Worm (Caenorhabditis elegans) whole organism, L1 larva: Measurements from ENCODE around the gene ostf-4.

ENCODE experiments used
- C16A3.4 ChIP-seq: fragments of 150-350 bp; optimal IDR thresholded peaks from 2 replicates; lab custom pipeline; 2014; ENCODE audit warnings: missing biosample characterization, missing genetic modification characterization
- F16B12.6 ChIP-seq: fragments of 150-350 bp; optimal IDR thresholded peaks from 2 replicates; lab custom pipeline; 2014; ENCODE audit warnings: missing biosample characterization, missing genetic modification characterization
- Y116A8C.19 ChIP-seq: sonication (generic microtip); optimal IDR thresholded peaks from 2 replicates; lab custom pipeline; 2016; ENCODE audit warnings: missing compliant biosample characterization, missing genetic modification characterization, borderline replicate concordance
- ceh-8 ChIP-seq: fragments of 200-800 bp; sonication (Bioruptor generic); optimal IDR thresholded peaks from 2 replicates; lab custom pipeline; 2018; ENCODE audit warnings: mild to moderate bottlenecking, missing genetic modification characterization, moderate library complexity, missing compliant biosample characterization
- ceh-88 ChIP-seq: fragments of 200-800 bp; sonication (Bioruptor generic); IDR thresholded peaks from 2 replicates; pipeline ENCODE4 v1.3.6; 2022; ENCODE audit warnings: missing genetic modification characterization, missing compliant biosample characterization
- ceh-90 ChIP-seq: sonication (generic microtip); optimal IDR thresholded peaks from 2 replicates; lab custom pipeline; 2016; ENCODE audit warnings: missing genetic modification characterization, missing compliant biosample characterization
- dpl-1 ChIP-seq, 3 experiments: fragments of 150-350 bp in 2 of 3; sonication (generic microtip) in 1 of 3; optimal IDR thresholded peaks; 2 replicates each; lab custom pipeline; 2014 to 2017; ENCODE audit warnings: missing biosample characterization in 3 of 3, missing genetic modification characterization in 3 of 3, missing genetic modification reagents in 3 of 3
- efl-3 ChIP-seq: fragments of 200-800 bp; sonication (Bioruptor generic); optimal IDR thresholded peaks from 2 replicates; lab custom pipeline; 2018; ENCODE audit warnings: mild to moderate bottlenecking, missing genetic modification characterization, missing compliant biosample characterization
- egl-27 ChIP-seq, 2 experiments: fragments of 150-350 bp in 1 of 2; sonication (generic microtip); optimal IDR thresholded peaks; 3 replicates each; lab custom pipeline; 2017 to 2018; ENCODE audit warnings: missing biosample characterization in 2 of 2, missing genetic modification characterization in 2 of 2, missing genetic modification reagents in 2 of 2
- elt-3 ChIP-seq, 6 experiments: fragments of 150-350 bp in 1 of 6; sonication (generic microtip); optimal IDR thresholded peaks; 2 replicates each; lab custom pipeline; 2017 to 2018; ENCODE audit warnings: missing biosample characterization in 6 of 6, missing genetic modification characterization in 6 of 6, inconsistent platforms in 1 of 6
- fkh-10 ChIP-seq: sonication (generic microtip); optimal IDR thresholded peaks from 2 replicates; lab custom pipeline; 2017; ENCODE audit warnings: missing biosample characterization, missing genetic modification reagents, missing genetic modification characterization
- fos-1 ChIP-seq: fragments of 150-350 bp; optimal IDR thresholded peaks from 2 replicates; lab custom pipeline; 2014; ENCODE audit warnings: missing biosample characterization, missing genetic modification characterization
- grh-1 ChIP-seq: fragments of 200-800 bp; sonication (Bioruptor generic); IDR thresholded peaks from 2 replicates; pipeline ENCODE4 v1.3.6; 2022; ENCODE audit warnings: missing genetic modification reagents, missing genetic modification characterization, missing compliant biosample characterization
- hpl-2 ChIP-seq: fragments of 150-350 bp; optimal IDR thresholded peaks from 2 replicates; lab custom pipeline; 2014; ENCODE audit warnings: missing biosample characterization, missing genetic modification reagents, missing genetic modification characterization
- isw-1 ChIP-seq: fragments of 200-800 bp; sonication (Bioruptor generic); IDR thresholded peaks from 2 replicates; pipeline ENCODE4 v1.3.6; 2022; ENCODE audit warnings: missing genetic modification characterization, missing compliant biosample characterization
- jun-1 ChIP-seq: fragments of 150-350 bp; optimal IDR thresholded peaks from 2 replicates; lab custom pipeline; 2014; ENCODE audit warnings: missing biosample characterization, missing genetic modification reagents, missing genetic modification characterization
- lin-15B ChIP-seq: fragments of 150-350 bp; sonication (generic microtip); optimal IDR thresholded peaks from 3 replicates; lab custom pipeline; 2014; ENCODE audit warnings: missing biosample characterization, missing genetic modification characterization
- lin-35 ChIP-seq, 2 experiments: fragments of 150-350 bp; optimal IDR thresholded peaks; 2 replicates each; lab custom pipeline; 2014; ENCODE audit warnings: missing biosample characterization in 2 of 2, missing genetic modification characterization in 2 of 2, missing genetic modification reagents in 2 of 2
- lir-3 ChIP-seq: sonication (generic microtip); optimal IDR thresholded peaks from 2 replicates; lab custom pipeline; 2016; ENCODE audit warnings: mild to moderate bottlenecking, missing genetic modification characterization, moderate library complexity, missing compliant biosample characterization; ENCODE audit not compliant: poor library complexity
- lsy-2 ChIP-seq, 2 experiments: fragments of 150-350 bp; optimal IDR thresholded peaks; 2 replicates each; lab custom pipeline; 2014; ENCODE audit warnings: missing biosample characterization in 2 of 2, missing genetic modification characterization in 2 of 2
- mab-9 ChIP-seq: fragments of 200-800 bp; sonication (Bioruptor generic); IDR thresholded peaks from 2 replicates; pipeline ENCODE4 v1.3.6; 2022; ENCODE audit warnings: missing genetic modification reagents, missing genetic modification characterization, missing compliant biosample characterization
- nhr-20 ChIP-seq: sonication (generic microtip); optimal IDR thresholded peaks from 2 replicates; lab custom pipeline; 2016; ENCODE audit warnings: mild to moderate bottlenecking, missing genetic modification characterization, missing compliant biosample characterization
- nhr-47 ChIP-seq: sonication (generic microtip); optimal IDR thresholded peaks from 2 replicates; lab custom pipeline; 2016; ENCODE audit warnings: mild to moderate bottlenecking, missing genetic modification characterization, moderate library complexity, missing compliant biosample characterization
- nhr-71 ChIP-seq: sonication (generic microtip); optimal IDR thresholded peaks from 2 replicates; lab custom pipeline; 2016; ENCODE audit warnings: mild to moderate bottlenecking, missing genetic modification characterization, moderate library complexity, missing compliant biosample characterization
- nhr-76 ChIP-seq: sonication (generic microtip); optimal IDR thresholded peaks from 2 replicates; lab custom pipeline; 2017; ENCODE audit warnings: missing biosample characterization, missing genetic modification characterization
- nhr-77 ChIP-seq: fragments of 150-350 bp; optimal IDR thresholded peaks from 2 replicates; lab custom pipeline; 2014; ENCODE audit warnings: missing biosample characterization, missing genetic modification characterization
- nhr-85 ChIP-seq: sonication (generic microtip); peaks from one replicate; lab custom pipeline; 2016; ENCODE audit warnings: missing genetic modification characterization, inconsistent platforms, missing compliant biosample characterization
- pqm-1 ChIP-seq: sonication (generic microtip); optimal IDR thresholded peaks from 3 replicates; lab custom pipeline; 2017; ENCODE audit warnings: missing biosample characterization, missing genetic modification characterization
- skn-1 ChIP-seq: fragments of 150-350 bp; optimal IDR thresholded peaks from 2 replicates; lab custom pipeline; 2014; ENCODE audit warnings: missing biosample characterization, missing genetic modification characterization
- snu-23 ChIP-seq: sonication (generic microtip); optimal IDR thresholded peaks from 2 replicates; lab custom pipeline; 2016; ENCODE audit warnings: missing genetic modification characterization, missing compliant biosample characterization
- tbx-2 ChIP-seq: sonication (generic microtip); optimal IDR thresholded peaks from 2 replicates; lab custom pipeline; 2016; ENCODE audit warnings: missing genetic modification characterization, missing compliant biosample characterization
- tlp-1 ChIP-seq: fragments of 150-350 bp; optimal IDR thresholded peaks from 2 replicates; lab custom pipeline; 2014; ENCODE audit warnings: missing biosample characterization, missing genetic modification characterization
- unc-130 ChIP-seq: fragments of 150-350 bp; optimal IDR thresholded peaks from 2 replicates; lab custom pipeline; 2017; ENCODE audit warnings: missing biosample characterization, missing genetic modification characterization, inconsistent platforms
- unc-62 ChIP-seq: fragments of 150-350 bp; optimal IDR thresholded peaks from 2 replicates; lab custom pipeline; 2014; ENCODE audit warnings: missing biosample characterization, missing genetic modification reagents, missing genetic modification characterization
- unc-86 ChIP-seq: sonication (generic microtip); optimal IDR thresholded peaks from 2 replicates; lab custom pipeline; 2016; ENCODE audit warnings: missing genetic modification characterization, missing compliant biosample characterization
- unc-98 ChIP-seq: fragments of 200-800 bp; sonication (Bioruptor generic); IDR thresholded peaks from 2 replicates; pipeline ENCODE4 v1.3.6; 2022; ENCODE audit warnings: missing genetic modification characterization, missing compliant biosample characterization
- vab-15 ChIP-seq: sonication (generic microtip); optimal IDR thresholded peaks from 2 replicates; lab custom pipeline; 2017; ENCODE audit warnings: missing genotype, mild to moderate bottlenecking, missing genetic modification characterization, missing compliant biosample characterization
- zag-1 ChIP-seq: fragments of 150-350 bp; optimal IDR thresholded peaks from 2 replicates; lab custom pipeline; 2014; ENCODE audit warnings: missing biosample characterization, missing genetic modification characterization
- ztf-11 ChIP-seq, 2 experiments: sonication (generic microtip); optimal IDR thresholded peaks; 2 replicates each; lab custom pipeline; 2016 to 2017; ENCODE audit warnings: missing genetic modification characterization in 2 of 2, missing biosample characterization in 1 of 2, missing compliant biosample characterization in 1 of 2
- ztf-4 ChIP-seq: fragments of 150-350 bp; optimal IDR thresholded peaks from 2 replicates; lab custom pipeline; 2014; ENCODE audit warnings: missing biosample characterization, missing genetic modification characterization

Gene ostf-4

DNA sequence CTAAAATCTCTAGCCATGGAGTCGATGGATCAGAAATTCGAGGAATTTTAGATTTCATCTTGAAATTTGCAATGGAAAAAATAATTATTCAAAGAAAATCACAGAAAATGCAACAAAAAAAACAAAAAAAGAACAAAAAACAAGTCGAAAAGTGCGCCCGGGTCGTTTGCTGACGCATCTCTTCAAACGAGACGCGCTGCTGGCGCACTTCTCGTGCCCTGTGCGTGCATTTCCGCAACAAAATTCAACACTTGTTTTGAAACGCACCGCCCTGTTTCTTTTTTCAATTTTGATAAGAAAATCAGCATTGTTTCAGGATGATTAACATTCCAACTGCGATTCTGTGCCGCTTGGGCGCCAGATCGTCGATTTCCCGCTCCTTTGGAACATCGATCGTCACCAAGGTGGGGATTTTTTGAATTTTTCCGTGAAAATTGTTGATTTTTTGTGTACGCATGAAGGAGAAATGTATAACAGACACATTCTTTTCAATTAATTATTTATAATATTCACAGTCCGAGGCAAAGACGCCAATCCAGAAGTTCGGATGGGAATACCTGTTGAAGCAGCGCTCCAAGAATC is 15.7 kb upstream of the ostf-4 start, which contains the start of the genes jmjd-4 and mev-1 (continued):
- TF ChIP-seq efl-3 (no peak), nhr-77 (tag; lab: Kevin White, UChicago) (peak; percentile 48), Y116A8C.19 (tag; lab: Kevin White, UChicago) (no peak), skn-1 (tag; lab: Kevin White, UChicago) (peak; percentile 86), isw-1 (peak; percentile 78), vab-15 (tag; lab: Kevin White, UChicago) (no peak), tlp-1 (tag; lab: Kevin White, UChicago) (no peak), nhr-20 (tag; lab: Kevin White, UChicago) (peak; percentile 88), fkh-10 (peak; percentile 10), C16A3.4 (tag; lab: Kevin White, UChicago) (peak; percentile 72), unc-130 (tag; lab: Kevin White, UChicago) (peak; percentile 29), ztf-4 (tag; lab: Kevin White, UChicago) (peak; percentile 38), pqm-1 (tag; lab: Kevin White, UChicago) (peak; percentile 30), zag-1 (tag; lab: Kevin White, UChicago) (no peak), nhr-47 (tag; lab: Kevin White, UChicago) (peak; percentile 94), jun-1 (peak; percentile 84), lir-3 (peak; percentile 33), fos-1 (tag; lab: Kevin White, UChicago) (peak; percentile 72), snu-23 (GFP tag; lab: Kevin White, UChicago) (peak; percentile 93), tbx-2 (tag; lab: Kevin White, UChicago) (peak; percentile 85), grh-1 (GFP tag; lab: Robert Waterston, UW) (peak; percentile 90), hpl-2 (GFP tag; lab: Kevin White, UChicago) (no peak), ceh-90 (tag; lab: Kevin White, UChicago) (peak; percentile 56), ceh-88 (GFP tag; lab: Robert Waterston, UW) (peak; percentile 45; the same call in 1 of the 2 replicates), unc-86 (tag; lab: Kevin White, UChicago) (peak; percentile 87), unc-98 (GFP tag; lab: Robert Waterston, UW) (no peak; the same call in 1 of the 2 replicates), nhr-85 (tag; lab: Kevin White, UChicago) (peak; percentile 98), nhr-76 (no peak), mab-9 (GFP tag; lab: Robert Waterston, UW) (peak; percentile 81), egl-27 (tag; optimal IDR thresholded peaks at IDR 0.05; lab: Kevin White, UChicago) (no peak), nhr-71 (tag; lab: Kevin White, UChicago) (peak; percentile 93), lsy-2 (tag; optimal IDR thresholded peaks at IDR 0.05; lab: Kevin White, UChicago) (peak; percentile 90 to 93), F16B12.6 (tag; lab: Kevin White, UChicago) (peak; percentile 76)

DNA sequence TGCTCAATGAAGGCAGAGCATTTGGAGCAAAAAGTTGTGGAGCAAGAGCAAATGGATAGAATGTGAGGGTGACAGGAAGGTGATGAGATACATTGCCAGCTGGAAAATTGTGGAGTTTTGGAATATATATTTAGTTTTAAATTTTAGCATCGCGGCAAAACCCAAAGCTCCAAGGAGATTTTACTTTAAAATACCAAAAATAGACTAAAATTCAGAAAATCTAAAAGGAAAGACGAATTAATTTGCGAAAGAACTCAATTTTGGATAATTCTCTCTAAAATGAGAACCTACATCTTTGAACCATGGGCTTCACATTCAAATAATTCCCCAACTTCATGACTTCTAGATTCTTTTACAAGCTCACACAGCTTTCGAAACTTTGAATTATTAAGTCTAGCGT is 14.2 kb upstream of the ostf-4 start, which contains the start of gene T07C4.12:
T07C4.12 (minus strand) TSS at position 101 of the 400 bp plus-strand sequence.
- TF ChIP-seq snu-23 (GFP tag; lab: Kevin White, UChicago) (no peak), lin-15B (tag; lab: Kevin White, UChicago) (no peak), fos-1 (tag; lab: Kevin White, UChicago) (no peak), vab-15 (tag; lab: Kevin White, UChicago) (no peak), nhr-85 (tag; lab: Kevin White, UChicago) (no peak), grh-1 (GFP tag; lab: Robert Waterston, UW) (no peak), efl-3 (no peak), dpl-1 (GFP tag; optimal IDR thresholded peaks at IDR 0.05; lab: Kevin White, UChicago) (no peak), lin-35 (GFP tag; optimal IDR thresholded peaks at IDR 0.05; lab: Kevin White, UChicago) (no peak), ceh-8 (no peak), unc-62 (GFP tag; lab: Kevin White, UChicago) (no peak), elt-3 (tag; optimal IDR thresholded peaks at IDR 0.05; lab: Kevin White, UChicago) (no peak), lsy-2 (tag; optimal IDR thresholded peaks at IDR 0.05; lab: Kevin White, UChicago) (no peak), ztf-11 (tag; optimal IDR thresholded peaks at IDR 0.05; lab: Kevin White, UChicago) (no peak), unc-130 (tag; lab: Kevin White, UChicago) (no peak)
